Fruit fly (Drosophila melanogaster): ENCODE results near the gene CG31698.

DNA sequence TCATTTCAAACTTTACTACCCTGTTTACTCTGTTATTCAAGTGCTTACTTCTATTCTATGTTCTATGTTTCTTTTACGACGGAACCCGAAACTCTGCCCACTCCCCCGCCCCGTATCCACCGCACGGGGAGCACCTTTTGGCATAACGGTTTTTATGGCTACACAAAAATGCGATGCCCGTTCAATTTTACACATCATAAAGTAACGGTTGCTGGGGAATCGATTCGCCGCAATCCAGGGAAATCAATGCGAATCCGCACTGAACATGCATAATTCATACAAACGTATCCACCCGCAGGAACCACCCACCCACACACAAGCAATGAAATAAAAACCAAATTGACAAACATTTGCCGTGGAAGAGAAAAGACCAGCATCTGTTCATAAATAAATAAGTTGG, 29.7 kb downstream of the CG31698 start:
- TF ChIP-seq pad (GFP tag; optimal IDR thresholded peaks at IDR 0.05) (peak; percentile 60), CG5204 (GFP tag; optimal IDR thresholded peaks at IDR 0.05) (no peak), toe (GFP tag; optimal IDR thresholded peaks at IDR 0.05) (no peak), kay (GFP tag; ENCODE audit: borderline replicate concordance) (no peak), tj (GFP tag; optimal IDR thresholded peaks at IDR 0.05) (no peak), CG7101 (tag; optimal IDR thresholded peaks at IDR 0.05) (no peak), CG14711 (tag; optimal IDR thresholded peaks at IDR 0.05) (no peak), CG11617 (GFP tag; optimal IDR thresholded peaks at IDR 0.05) (no peak), cnc (optimal IDR thresholded peaks at IDR 0.05) (no peak), Clk (GFP tag; optimal IDR thresholded peaks at IDR 0.05) (no peak), Mnt (GFP tag; optimal IDR thresholded peaks at IDR 0.05) (no peak), CG1620 (GFP tag; optimal IDR thresholded peaks at IDR 0.05) (no peak), Hr96 (GFP tag; optimal IDR thresholded peaks at IDR 0.05) (no peak)
